Worm (Caenorhabditis elegans) whole organism, L4/young adult: Measurements from ENCODE around the gene T01G6.10.

Experiments used
- W03F9.2 ChIP-seq: fragments of 150-350 bp; optimal IDR thresholded peaks from 2 replicates; lab custom pipeline; 2014; ENCODE audit warnings: missing biosample characterization, missing genetic modification characterization
- him-1 ChIP-seq: sonication (generic microtip); optimal IDR thresholded peaks from 2 replicates; lab custom pipeline; 2016; ENCODE audit warnings: missing genotype, missing genetic modification reagents, missing genetic modification characterization, missing compliant biosample characterization

DNA sequence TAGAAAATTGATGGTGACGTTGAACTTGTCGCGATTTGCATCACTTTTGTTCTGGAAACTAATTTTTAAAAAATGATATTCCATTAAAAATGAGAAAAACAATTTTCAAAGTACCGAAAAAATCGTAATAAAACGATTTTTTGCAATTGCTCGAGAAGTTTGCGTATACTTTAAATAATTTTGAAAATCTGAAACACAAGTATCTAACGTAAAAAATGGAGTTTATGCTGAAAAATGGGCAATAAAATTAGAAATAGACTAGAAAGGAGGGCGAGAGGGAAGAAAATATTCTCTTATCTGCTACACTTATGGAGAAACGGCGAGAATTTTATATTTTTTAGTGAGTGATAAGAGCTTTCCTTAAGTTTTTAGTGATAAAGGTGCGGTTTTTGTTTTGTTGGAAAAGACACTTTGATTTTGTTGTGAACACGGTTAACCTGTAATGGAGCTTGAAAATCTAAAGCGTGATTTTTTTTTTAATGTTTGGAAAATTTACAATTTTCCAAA, 19.7 kb downstream of the T01G6.10 start, which contains the start of gene nhr-130:
- no peak for TF ChIP-seq W03F9.2 (tag; lab: Kevin White, UChicago)
- no peak for TF ChIP-seq him-1 (tag; lab: Kevin White, UChicago)
